Fruit fly (Drosophila melanogaster): ENCODE data around the gene CG7824.

Gene CG7824

DNA sequence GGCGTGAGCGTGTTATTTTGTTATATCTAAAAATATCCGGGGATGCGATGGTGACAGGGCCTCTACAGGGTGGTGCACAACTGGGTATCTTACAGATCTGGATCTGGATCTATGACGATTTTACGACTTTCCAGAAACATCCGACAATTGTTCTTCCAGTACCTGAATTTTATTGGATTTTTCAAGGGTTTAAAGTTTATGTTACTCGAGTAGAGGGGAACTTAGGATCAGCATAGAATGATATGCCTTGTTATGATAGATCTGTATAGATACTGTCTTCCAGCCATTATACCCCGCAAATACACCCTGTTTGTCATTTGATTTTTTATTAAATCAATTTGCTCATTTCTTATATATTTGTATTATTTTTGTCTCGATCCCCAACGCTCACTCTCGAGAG lies 35.7 kb upstream of the CG7824 start (continued):
- no peak for TF ChIP-seq hb (GFP tag; IDR thresholded peaks at IDR 0.05; ENCODE audit: partially characterized antibody)
- peak; percentile 11 for TF ChIP-seq CG6813 (GFP tag; optimal IDR thresholded peaks at IDR 0.05)
- peak; percentile 20 for TF ChIP-seq odd (GFP tag; optimal IDR thresholded peaks at IDR 0.05)
- TF ChIP-seq CG1602 (GFP tag; optimal IDR thresholded peaks at IDR 0.05), result no peak
- TF ChIP-seq zf30C (GFP tag; optimal IDR thresholded peaks at IDR 0.05), result no peak
- TF ChIP-seq CG11085 (GFP tag; IDR thresholded peaks at IDR 0.05), result no peak
- peak; percentile 35; the same call in 1 of the 3 replicates for TF ChIP-seq CG11093 (GFP tag; IDR thresholded peaks at IDR 0.05)
- TF ChIP-seq pros (GFP tag; optimal IDR thresholded peaks at IDR 0.05), result no peak
- peak; percentile 51; the same call in 1 of the 2 replicates for TF ChIP-seq vvl (GFP tag; IDR thresholded peaks at IDR 0.05)
- peak; percentile 44 for TF ChIP-seq zfh2 (GFP tag; optimal IDR thresholded peaks at IDR 0.05)
- TF ChIP-seq CG3407 (GFP tag; optimal IDR thresholded peaks at IDR 0.05), result no peak
- no peak for TF ChIP-seq pan (optimal IDR thresholded peaks at IDR 0.05)
- TF ChIP-seq pan (GFP tag; optimal IDR thresholded peaks at IDR 0.05 in 1 of 2, IDR thresholded peaks at IDR 0.05 in 1 of 2), result peak in 1 of 2 experiments; percentile 57
- TF ChIP-seq Chrac-16 (GFP tag; optimal IDR thresholded peaks at IDR 0.05), result peak; percentile 7
- TF ChIP-seq phol (tag; optimal IDR thresholded peaks at IDR 0.05), result peak; percentile 69
- TF ChIP-seq Dip3 (GFP tag; optimal IDR thresholded peaks at IDR 0.05), result peak; percentile 38
- peak; percentile 36 for TF ChIP-seq pho (GFP tag; optimal IDR thresholded peaks at IDR 0.05)
- TF ChIP-seq CG11696 (GFP tag; IDR thresholded peaks at IDR 0.05), result 0 out of 2 replicates have a peak, but pooled peaks have one; percentile 27
- TF ChIP-seq Med (GFP tag), result peak; percentile 90
- no peak for TF ChIP-seq CTCF (GFP tag; optimal IDR thresholded peaks at IDR 0.05)
- TF ChIP-seq crc (GFP tag; optimal IDR thresholded peaks at IDR 0.05), result peak; percentile 39
- peak; percentile 59 for TF ChIP-seq CG10147 (GFP tag; optimal IDR thresholded peaks at IDR 0.05)
- peak; percentile 33 for TF ChIP-seq CG7786 (GFP tag; optimal IDR thresholded peaks at IDR 0.05)
- no peak for TF ChIP-seq CG34224 (GFP tag; IDR thresholded peaks at IDR 0.05; ENCODE audit: partially characterized antibody)
- TF ChIP-seq Meics (GFP tag; optimal IDR thresholded peaks at IDR 0.05), result peak; percentile 72
- TF ChIP-seq CG4820 (GFP tag; optimal IDR thresholded peaks at IDR 0.05), result peak; percentile 24
- peak; percentile 73 for TF ChIP-seq Oli (tag; optimal IDR thresholded peaks at IDR 0.05)
- TF ChIP-seq CG2889 (GFP tag; IDR thresholded peaks at IDR 0.05), result 0 out of 3 replicates have a peak, but pooled peaks have one; percentile 40
- TF ChIP-seq ro (GFP tag; IDR thresholded peaks at IDR 0.05), result no peak
- no peak for TF ChIP-seq tll (GFP tag; optimal IDR thresholded peaks at IDR 0.05)
- peak; percentile 72 for TF ChIP-seq Sox102F (GFP tag; optimal IDR thresholded peaks at IDR 0.05)
- peak; percentile 11 for TF ChIP-seq tin (GFP tag; optimal IDR thresholded peaks at IDR 0.05)
- peak; percentile 18 for TF ChIP-seq CG8281 (tag; optimal IDR thresholded peaks at IDR 0.05)
- TF ChIP-seq Max (GFP tag; optimal IDR thresholded peaks at IDR 0.05), result peak; percentile 2
- peak; percentile 35; the same call in 1 of the 2 replicates for TF ChIP-seq esg (GFP tag; conservative IDR thresholded peaks at IDR 0.05)
- no peak for TF ChIP-seq dati (GFP tag; IDR thresholded peaks at IDR 0.05)
- TF ChIP-seq CG8388 (GFP tag; optimal IDR thresholded peaks at IDR 0.05), result peak; percentile 23
- TF ChIP-seq nmo (GFP tag; optimal IDR thresholded peaks at IDR 0.05), result peak; percentile 62
- 0 out of 2 replicates have a peak, but pooled peaks have one; percentile 32 for TF ChIP-seq ham (GFP tag; IDR thresholded peaks at IDR 0.05)
- peak; percentile 52 for TF ChIP-seq CG1603 (tag; optimal IDR thresholded peaks at IDR 0.05)
- TF ChIP-seq CG3163 (GFP tag; optimal IDR thresholded peaks at IDR 0.05), result no peak
- no peak for TF ChIP-seq CG42726 (GFP tag; IDR thresholded peaks at IDR 0.05; ENCODE audit: partially characterized antibody)
- TF ChIP-seq Aef1 (GFP tag; IDR thresholded peaks at IDR 0.05), result peak; percentile 61
- 0 out of 2 replicates have a peak, but pooled peaks have one; percentile 5 for TF ChIP-seq H2.0 (GFP tag; IDR thresholded peaks at IDR 0.05)
- peak; percentile 19 for TF ChIP-seq Bdp1 (GFP tag; optimal IDR thresholded peaks at IDR 0.05)
- TF ChIP-seq oc (tag; optimal IDR thresholded peaks at IDR 0.05), result no peak
- peak; percentile 77 for TF ChIP-seq CG11504 (tag; optimal IDR thresholded peaks at IDR 0.05)
- TF ChIP-seq Neu2 (GFP tag; optimal IDR thresholded peaks at IDR 0.05; ENCODE audit: borderline replicate concordance), result no peak
- peak; percentile 79 for TF ChIP-seq grau (tag; optimal IDR thresholded peaks at IDR 0.05)
- peak; percentile 20 for TF ChIP-seq exex (tag; optimal IDR thresholded peaks at IDR 0.05)
- TF ChIP-seq dan (GFP tag; IDR thresholded peaks at IDR 0.05), result no peak
